Fruit fly (Drosophila melanogaster) whole organism, wandering third instar larva: ENCODE data around the gene CG7512.

ENCODE experiments used
- Abd-B ChIP-seq: fragments of >200 bp; optimal IDR thresholded peaks from 2 replicates; lab custom pipeline; 2017; ENCODE audit warnings: missing biosample characterization, missing genetic modification characterization
- CG32264 ChIP-seq: fragments of 200-800 bp; sonication (Bioruptor generic); optimal IDR thresholded peaks from 2 replicates; lab custom pipeline; 2016; ENCODE audit warnings: missing biosample characterization, missing genetic modification characterization
- CG9705 ChIP-seq: fragments of 200-800 bp; sonication (Bioruptor generic); optimal IDR thresholded peaks from 2 replicates; lab custom pipeline; 2018; ENCODE audit warnings: missing biosample characterization, mild to moderate bottlenecking, missing genetic modification characterization
- CrebA ChIP-seq: fragments of 200-800 bp; sonication (Bioruptor generic); optimal IDR thresholded peaks from 2 replicates; lab custom pipeline; 2016; ENCODE audit warnings: missing biosample characterization, mild to moderate bottlenecking, missing genetic modification characterization, borderline replicate concordance
- Dfd ChIP-seq: fragments of >200 bp; optimal IDR thresholded peaks from 2 replicates; lab custom pipeline; 2017; ENCODE audit warnings: missing biosample characterization, missing genetic modification characterization
- Dif ChIP-seq: fragments of 200-275, 200-300 bp; sonication (Bioruptor generic); optimal IDR thresholded peaks from 2 replicates; lab custom pipeline; 2018; ENCODE audit warnings: missing biosample characterization, missing genetic modification characterization; ENCODE audit not compliant: partially characterized antibody
- GATAd ChIP-seq: sonication (Bioruptor generic); optimal IDR thresholded peaks from 2 replicates; lab custom pipeline; 2016; ENCODE audit warnings: missing biosample characterization, missing genetic modification characterization
- HLH106 ChIP-seq: fragments of 200-800 bp; optimal IDR thresholded peaks from 3 replicates; lab custom pipeline; 2019; ENCODE audit warnings: missing biosample characterization, mild to moderate bottlenecking, missing genetic modification characterization, moderate library complexity
- Hnf4 ChIP-seq: fragments of 200-800 bp; sonication (Bioruptor generic); optimal IDR thresholded peaks from 2 replicates; lab custom pipeline; 2016; ENCODE audit warnings: missing biosample characterization, mild to moderate bottlenecking, missing genetic modification characterization
- Hr78 ChIP-seq: fragments of >200 bp; optimal IDR thresholded peaks from 2 replicates; lab custom pipeline; 2017; ENCODE audit warnings: missing biosample characterization, missing genetic modification characterization
- Hr83 ChIP-seq: fragments of 200-300 bp; sonication (Bioruptor generic); optimal IDR thresholded peaks from 2 replicates; lab custom pipeline; 2016; ENCODE audit warnings: missing biosample characterization, mild to moderate bottlenecking, missing genetic modification characterization, moderate library complexity; ENCODE audit not compliant: poor library complexity, severe bottlenecking
- Jra ChIP-seq: sonication (Bioruptor generic); optimal IDR thresholded peaks from 2 replicates; lab custom pipeline; 2016; ENCODE audit warnings: missing biosample characterization, missing genetic modification characterization
- Mio ChIP-seq: sonication (Bioruptor generic); optimal IDR thresholded peaks from 2 replicates; lab custom pipeline; 2016; ENCODE audit warnings: missing biosample characterization, missing genetic modification characterization
- Myc ChIP-seq: fragments of >200 bp; optimal IDR thresholded peaks from 2 replicates; lab custom pipeline; 2017
- N ChIP-seq: fragments of >200 bp; optimal IDR thresholded peaks from 2 replicates; lab custom pipeline; 2018; ENCODE audit warnings: missing biosample characterization, missing external identifiers, missing genetic modification characterization
- OdsH ChIP-seq: fragments of 200-800 bp; sonication (Bioruptor generic); optimal IDR thresholded peaks from 2 replicates; lab custom pipeline; 2016; ENCODE audit warnings: missing biosample characterization, mild to moderate bottlenecking, missing genetic modification characterization
- Rel ChIP-seq, 2 experiments: fragments of 200-800 bp; sonication (Bioruptor generic) in 1 of 2; optimal IDR thresholded peaks; 2 replicates in 1 of 2; 3 replicates in 1 of 2; lab custom pipeline; 2016 to 2019; ENCODE audit warnings: mild to moderate bottlenecking in 2 of 2, missing biosample characterization in 2 of 2, missing genetic modification characterization in 2 of 2, moderate library complexity in 1 of 2
- Sp1 ChIP-seq: fragments of 200-800 bp; sonication (Bioruptor generic); optimal IDR thresholded peaks from 3 replicates; lab custom pipeline; 2019; ENCODE audit warnings: missing biosample characterization, mild to moderate bottlenecking, missing genetic modification characterization, moderate library complexity
- Vsx2 ChIP-seq: fragments of 200-300, 225-300 bp; sonication (Bioruptor generic); optimal IDR thresholded peaks from 2 replicates; lab custom pipeline; 2018; ENCODE audit warnings: missing biosample characterization, missing genetic modification characterization; ENCODE audit not compliant: partially characterized antibody
- br ChIP-seq: fragments of 200-800 bp; sonication (Bioruptor generic); optimal IDR thresholded peaks from 2 replicates; lab custom pipeline; 2016; ENCODE audit warnings: missing biosample characterization, missing genetic modification characterization
- brk ChIP-seq: fragments of 200-800 bp; sonication (Bioruptor generic); optimal IDR thresholded peaks from 2 replicates; lab custom pipeline; 2016; ENCODE audit warnings: missing biosample characterization, mild to moderate bottlenecking, missing genetic modification characterization
- dl ChIP-seq, 2 experiments: fragments of 175-275, 200-275 bp in 1 of 2; fragments of 200-275 bp in 1 of 2; sonication (Bioruptor generic); optimal IDR thresholded peaks; lab custom pipeline; 2018; ENCODE audit warnings: mild to moderate bottlenecking in 2 of 2, missing biosample characterization in 2 of 2, missing genetic modification characterization in 2 of 2, moderate library complexity in 2 of 2; ENCODE audit not compliant: partially characterized antibody in 2 of 2, insufficient read depth in 1 of 2
- dmrt93B ChIP-seq: fragments of 200-800 bp; sonication (Bioruptor generic); optimal IDR thresholded peaks from 2 replicates; lab custom pipeline; 2018; ENCODE audit warnings: missing biosample characterization, mild to moderate bottlenecking, missing genetic modification characterization
- dsf ChIP-seq: sonication (Bioruptor generic); optimal IDR thresholded peaks from 2 replicates; lab custom pipeline; 2016; ENCODE audit warnings: missing biosample characterization, missing genetic modification characterization, borderline replicate concordance
- ey ChIP-seq: fragments of 200-800 bp; sonication (Bioruptor generic); optimal IDR thresholded peaks from 2 replicates; lab custom pipeline; 2016; ENCODE audit warnings: missing biosample characterization, missing genetic modification characterization
- foxo ChIP-seq, 2 experiments: fragments of 200-800 bp; sonication (Bioruptor generic); optimal IDR thresholded peaks; 2 replicates in 1 of 2; 3 replicates in 1 of 2; lab custom pipeline; 2016 to 2017; ENCODE audit warnings: missing biosample characterization in 2 of 2, missing genetic modification characterization in 2 of 2
- fru ChIP-seq: fragments of 200-800 bp; sonication (Bioruptor generic); optimal IDR thresholded peaks from 3 replicates; lab custom pipeline; 2016; ENCODE audit warnings: missing biosample characterization, mild to moderate bottlenecking, missing genetic modification characterization
- h ChIP-seq: fragments of 200-800 bp; sonication (Bioruptor generic); optimal IDR thresholded peaks from 3 replicates; lab custom pipeline; 2016; ENCODE audit warnings: missing biosample characterization, mild to moderate bottlenecking, missing genetic modification characterization
- jim ChIP-seq: fragments of 175-275, 200-325 bp; sonication (Bioruptor generic); optimal IDR thresholded peaks from 2 replicates; lab custom pipeline; 2016; ENCODE audit warnings: missing biosample characterization, mild to moderate bottlenecking, missing genetic modification characterization
- lola ChIP-seq: fragments of >200 bp; optimal IDR thresholded peaks from 2 replicates; lab custom pipeline; 2017; ENCODE audit warnings: missing biosample characterization, missing genetic modification characterization
- pan ChIP-seq: fragments of >200 bp; optimal IDR thresholded peaks from 2 replicates; lab custom pipeline; 2017
- psq ChIP-seq: fragments of 200-800 bp; sonication (Bioruptor generic); optimal IDR thresholded peaks from 3 replicates; lab custom pipeline; 2017; ENCODE audit warnings: missing biosample characterization, mild to moderate bottlenecking, missing genetic modification characterization, moderate library complexity
- rgr ChIP-seq: fragments of 200-800 bp; sonication (Bioruptor generic); optimal IDR thresholded peaks from 3 replicates; lab custom pipeline; 2016; ENCODE audit warnings: missing biosample characterization, mild to moderate bottlenecking, missing genetic modification characterization
- sage ChIP-seq: fragments of 200-800 bp; sonication (Bioruptor generic); optimal IDR thresholded peaks from 2 replicates; lab custom pipeline; 2016; ENCODE audit warnings: missing biosample characterization, mild to moderate bottlenecking, missing genetic modification characterization
- sv ChIP-seq: fragments of 200-800 bp; sonication (Bioruptor generic); optimal IDR thresholded peaks from 3 replicates; lab custom pipeline; 2016; ENCODE audit warnings: missing biosample characterization, missing genetic modification characterization
- tai ChIP-seq: sonication (Bioruptor generic); optimal IDR thresholded peaks from 2 replicates; lab custom pipeline; 2016; ENCODE audit warnings: missing biosample characterization, missing genetic modification characterization
- usp ChIP-seq: fragments of >200 bp; optimal IDR thresholded peaks from 2 replicates; lab custom pipeline; 2017; ENCODE audit warnings: missing biosample characterization, missing genetic modification characterization
- woc ChIP-seq: sonication (Bioruptor generic); optimal IDR thresholded peaks from 2 replicates; lab custom pipeline; 2016; ENCODE audit warnings: missing biosample characterization, mild to moderate bottlenecking, missing genetic modification characterization

The CG7512 gene

dm6 chr3L:11491874-11492268 is 21.6 kb upstream of the CG7512 start:
- TF ChIP-seq Mio (GFP tag; lab: Kevin White, UChicago) (no peak), woc (GFP tag; lab: Kevin White, UChicago) (no peak), brk (GFP tag; lab: Kevin White, UChicago) (no peak), Sp1 (GFP tag; lab: Kevin White, UChicago) (no peak), CG9705 (GFP tag; lab: Kevin White, UChicago) (no peak), usp (GFP tag; lab: Kevin White, UChicago) (no peak), foxo (GFP tag; optimal IDR thresholded peaks at IDR 0.05; lab: Kevin White, UChicago) (no peak), Dif (GFP tag; lab: Kevin White, UChicago) (no peak), Myc (lab: Kevin White, UChicago) (no peak), OdsH (GFP tag; lab: Kevin White, UChicago) (no peak), Jra (GFP tag; lab: Kevin White, UChicago) (no peak), Abd-B (GFP tag; lab: Kevin White, UChicago) (no peak), Dfd (no peak), N (no peak), sage (GFP tag; lab: Kevin White, UChicago) (no peak), CrebA (GFP tag; lab: Kevin White, UChicago) (no peak), Rel (GFP tag; optimal IDR thresholded peaks at IDR 0.05; lab: Kevin White, UChicago) (no peak), Rel (tag; optimal IDR thresholded peaks at IDR 0.05; lab: Kevin White, UChicago) (no peak), pan (lab: Kevin White, UChicago) (no peak), jim (GFP tag; lab: Kevin White, UChicago) (no peak), dsf (no peak)

- TF ChIP-seq Hr83 (no peak), Vsx2 (peak; percentile 66), psq (GFP tag; lab: Kevin White, UChicago) (peak; percentile 8), Rel (GFP tag; optimal IDR thresholded peaks at IDR 0.05; lab: Kevin White, UChicago) (no peak), Rel (tag; optimal IDR thresholded peaks at IDR 0.05; lab: Kevin White, UChicago) (peak; percentile 11), brk (GFP tag; lab: Kevin White, UChicago) (no peak), rgr (peak; percentile 28), br (GFP tag; lab: Kevin White, UChicago) (peak; percentile 40), HLH106 (tag; lab: Kevin White, UChicago) (no peak), Mio (GFP tag; lab: Kevin White, UChicago) (no peak)
Observed at dm6 chr3L:11492457-11492856, 21.0 kb upstream of the CG7512 start.

dm6 chr3L:11493090-11493807 is 20.3 kb upstream of the CG7512 start:
- no peak for TF ChIP-seq Abd-B (GFP tag; lab: Kevin White, UChicago)
- TF ChIP-seq woc (GFP tag; lab: Kevin White, UChicago): no peak
- no peak for TF ChIP-seq Jra (GFP tag; lab: Kevin White, UChicago)
- peak; percentile 4 for TF ChIP-seq CG9705 (GFP tag; lab: Kevin White, UChicago)
- TF ChIP-seq OdsH (GFP tag; lab: Kevin White, UChicago): no peak
- no peak for TF ChIP-seq Rel (GFP tag; optimal IDR thresholded peaks at IDR 0.05; lab: Kevin White, UChicago)
- no peak for TF ChIP-seq Rel (tag; optimal IDR thresholded peaks at IDR 0.05; lab: Kevin White, UChicago)
- no peak for TF ChIP-seq sage (GFP tag; lab: Kevin White, UChicago)
- no peak for TF ChIP-seq Hr78 (GFP tag; lab: Kevin White, UChicago)
- peak; percentile 35 for TF ChIP-seq tai (GFP tag; lab: Kevin White, UChicago)
- peak; percentile 25 for TF ChIP-seq fru (GFP tag; lab: Kevin White, UChicago)
- TF ChIP-seq dmrt93B (GFP tag; lab: Kevin White, UChicago): no peak
- TF ChIP-seq foxo (GFP tag; optimal IDR thresholded peaks at IDR 0.05; lab: Kevin White, UChicago): no peak
- no peak for TF ChIP-seq br (GFP tag; lab: Kevin White, UChicago)
- TF ChIP-seq dsf: no peak
- no peak for TF ChIP-seq Myc (lab: Kevin White, UChicago)
- TF ChIP-seq CG32264 (GFP tag; lab: Kevin White, UChicago): no peak
- TF ChIP-seq psq (GFP tag; lab: Kevin White, UChicago): peak; percentile 12
- no peak for TF ChIP-seq ey (GFP tag; lab: Kevin White, UChicago)
- TF ChIP-seq Hnf4 (GFP tag; lab: Kevin White, UChicago): peak; percentile 29
- TF ChIP-seq Hr83: no peak
- TF ChIP-seq Sp1 (GFP tag; lab: Kevin White, UChicago): peak; percentile 45
- no peak for TF ChIP-seq lola (GFP tag; lab: Kevin White, UChicago)
- TF ChIP-seq Vsx2: peak; percentile 27
- TF ChIP-seq HLH106 (tag; lab: Kevin White, UChicago): no peak
- no peak for TF ChIP-seq CrebA (GFP tag; lab: Kevin White, UChicago)
- no peak for TF ChIP-seq usp (GFP tag; lab: Kevin White, UChicago)
- TF ChIP-seq N: no peak
- TF ChIP-seq sv: no peak
- no peak for TF ChIP-seq rgr
- peak; percentile 12 for TF ChIP-seq h (GFP tag; lab: Kevin White, UChicago)
- peak; percentile 19 for TF ChIP-seq brk (GFP tag; lab: Kevin White, UChicago)
- TF ChIP-seq GATAd (GFP tag; lab: Kevin White, UChicago): no peak
- TF ChIP-seq Mio (GFP tag; lab: Kevin White, UChicago): no peak
- TF ChIP-seq dl (GFP tag; optimal IDR thresholded peaks at IDR 0.05; lab: Kevin White, UChicago; ENCODE audit: insufficient read depth in 1 of 2, partially characterized antibody in 2 of 2): peak in 1 of 2 experiments; percentile 42
- no peak for TF ChIP-seq jim (GFP tag; lab: Kevin White, UChicago)
- TF ChIP-seq pan (lab: Kevin White, UChicago): no peak
- TF ChIP-seq Dfd: no peak
- TF ChIP-seq Dif (GFP tag; lab: Kevin White, UChicago): peak; percentile 7
